Fruit fly (Drosophila melanogaster): ENCODE results near the gene foxo.

DNA sequence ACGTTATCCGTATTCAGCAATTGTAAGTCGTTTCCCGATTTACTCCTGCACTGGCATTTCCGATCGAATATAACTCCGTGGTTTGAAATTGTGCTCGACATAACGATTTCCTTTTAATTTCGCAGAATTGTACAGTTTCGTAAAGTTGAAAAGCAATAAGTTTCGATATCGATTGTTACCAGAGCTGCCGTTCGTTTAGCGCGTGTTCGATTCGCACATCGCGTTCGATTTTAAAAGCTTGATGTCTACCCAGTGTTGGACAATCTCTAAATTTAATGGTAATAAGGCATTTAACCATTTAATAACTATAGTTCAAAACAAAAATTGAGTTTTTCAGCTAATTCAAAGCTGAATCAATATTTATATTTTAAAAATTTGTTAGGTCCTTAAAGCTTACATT lies 55.3 kb downstream of the foxo start, which contains the start of gene CG14357:
- TF ChIP-seq fd59A (GFP tag; optimal IDR thresholded peaks at IDR 0.05): no peak
- TF ChIP-seq CG6854 (GFP tag; optimal IDR thresholded peaks at IDR 0.05): no peak
- TF ChIP-seq CG4318 (GFP tag; optimal IDR thresholded peaks at IDR 0.05): no peak
- TF ChIP-seq Blimp-1 (GFP tag; optimal IDR thresholded peaks at IDR 0.05): no peak
- TF ChIP-seq Hr4 (GFP tag; optimal IDR thresholded peaks at IDR 0.05): no peak
- no peak for TF ChIP-seq Ets21C (GFP tag; optimal IDR thresholded peaks at IDR 0.05)
- no peak for TF ChIP-seq CG10669 (GFP tag; optimal IDR thresholded peaks at IDR 0.05)
- TF ChIP-seq achi (GFP tag; optimal IDR thresholded peaks at IDR 0.05): no peak
- TF ChIP-seq CG8119 (GFP tag; IDR thresholded peaks at IDR 0.05): no peak
